Fruit fly (Drosophila melanogaster) whole organism, embryonic: ENCODE results near the gene Nepl20.

Source experiments
- CG11093 ChIP-seq: fragments of 200-800 bp; sonication (Bioruptor generic); IDR thresholded peaks from 3 replicates; pipeline ENCODE4 v1.3.6; 2022; ENCODE audit warnings: missing biosample characterization, missing genetic modification characterization
- CG9215 ChIP-seq: fragments of 200-800 bp; sonication (Bioruptor generic); IDR thresholded peaks from 2 replicates; pipeline ENCODE4 v1.3.6; 2022; ENCODE audit warnings: missing biosample characterization, missing genetic modification characterization
- CG9727 ChIP-seq: fragments of 200-800 bp; sonication (Bioruptor generic); optimal IDR thresholded peaks from 3 replicates; lab custom pipeline; 2017; ENCODE audit warnings: missing biosample characterization, mild to moderate bottlenecking, missing genetic modification characterization
- CTCF ChIP-seq: fragments of 200-800 bp; sonication (Bioruptor generic); optimal IDR thresholded peaks from 2 replicates; lab custom pipeline; 2017; ENCODE audit warnings: missing biosample characterization, mild to moderate bottlenecking, missing genetic modification characterization, moderate library complexity
- Elba2 ChIP-seq: fragments of 200-800 bp; sonication (Bioruptor generic); optimal IDR thresholded peaks from 3 replicates; lab custom pipeline; 2016; ENCODE audit warnings: missing biosample characterization, missing genetic modification characterization
- Hr51 ChIP-seq, 2 experiments: fragments of 200-800 bp; sonication (Bioruptor generic); optimal IDR thresholded peaks; 2 replicates in 1 of 2; 3 replicates in 1 of 2; lab custom pipeline; 2016 to 2018; ENCODE audit warnings: missing biosample characterization in 2 of 2, missing genetic modification characterization in 2 of 2, mild to moderate bottlenecking in 1 of 2, moderate library complexity in 1 of 2
- Lhr ChIP-seq: fragments of 200-800 bp; sonication (Bioruptor generic); optimal IDR thresholded peaks from 3 replicates; lab custom pipeline; 2017; ENCODE audit warnings: mild to moderate bottlenecking, missing biosample characterization, missing genetic modification reagents, missing genetic modification characterization
- Neu2 ChIP-seq: fragments of 200-800 bp; sonication (Bioruptor generic); optimal IDR thresholded peaks from 3 replicates; lab custom pipeline; 2016; ENCODE audit warnings: missing biosample characterization, missing genetic modification characterization, borderline replicate concordance
- ase ChIP-seq: fragments of 200-800 bp; sonication (Bioruptor generic); IDR thresholded peaks from 3 replicates; pipeline ENCODE4 v1.3.6; 2022; ENCODE audit warnings: missing biosample characterization, missing genetic modification characterization
- bab2 ChIP-seq: fragments of 200-800 bp; sonication (Bioruptor generic); optimal IDR thresholded peaks from 2 replicates; lab custom pipeline; 2016; ENCODE audit warnings: missing biosample characterization, missing genetic modification characterization
- chm ChIP-seq: fragments of 200-800 bp; sonication (Bioruptor generic); IDR thresholded peaks from 2 replicates; pipeline ENCODE4 v1.3.6; 2022; ENCODE audit warnings: missing biosample characterization, missing genetic modification characterization
- gem ChIP-seq: fragments of 200-800 bp; sonication (Bioruptor generic); optimal IDR thresholded peaks from 2 replicates; lab custom pipeline; 2019; ENCODE audit warnings: missing biosample characterization, mild to moderate bottlenecking, missing genetic modification characterization, moderate library complexity
- ind ChIP-seq: fragments of 200-800 bp; sonication (Bioruptor generic); optimal IDR thresholded peaks from 3 replicates; lab custom pipeline; 2016; ENCODE audit warnings: missing biosample characterization, missing genetic modification characterization
- schlank ChIP-seq: fragments of 200-800 bp; sonication (Bioruptor generic); optimal IDR thresholded peaks from 2 replicates; lab custom pipeline; 2018; ENCODE audit warnings: missing biosample characterization, mild to moderate bottlenecking, missing genetic modification characterization

dm6 chr3R:28913890-28914750 is 33.5 kb downstream of the Nepl20 start:
- TF ChIP-seq CG11093 (GFP tag; lab: Robert Waterston, UW): no peak
- TF ChIP-seq ase (GFP tag; lab: Robert Waterston, UW): no peak
- TF ChIP-seq chm (GFP tag; lab: Robert Waterston, UW): no peak
- no peak for TF ChIP-seq CTCF (GFP tag; lab: Kevin White, UChicago)
- no peak for TF ChIP-seq Elba2
- no peak for TF ChIP-seq CG9215
- TF ChIP-seq ind: no peak
- TF ChIP-seq gem (tag; lab: Kevin White, UChicago): no peak
- TF ChIP-seq bab2 (GFP tag; lab: Kevin White, UChicago): no peak
- TF ChIP-seq CG9727: no peak
- no peak for TF ChIP-seq schlank (tag; lab: Kevin White, UChicago)
- TF ChIP-seq Lhr (GFP tag; lab: Kevin White, UChicago): no peak
- TF ChIP-seq Neu2 (GFP tag; lab: Kevin White, UChicago): no peak
- no peak for TF ChIP-seq Hr51 (GFP tag; optimal IDR thresholded peaks at IDR 0.05; lab: Kevin White, UChicago)
